Fruit fly (Drosophila melanogaster) whole organism, embryonic: ENCODE measurements around the gene Cyp4ac3.

ENCODE experiments used
- B-H2 ChIP-seq: fragments of 200-800 bp; sonication (Bioruptor generic); optimal IDR thresholded peaks from 2 replicates; lab custom pipeline; 2018; ENCODE audit warnings: missing biosample characterization, mild to moderate bottlenecking, missing genetic modification characterization
- BtbVII ChIP-seq: fragments of 200-800 bp; sonication (Bioruptor generic); optimal IDR thresholded peaks from 3 replicates; lab custom pipeline; 2017; ENCODE audit warnings: missing biosample characterization, mild to moderate bottlenecking, missing genetic modification characterization
- CG10565 ChIP-seq: fragments of 200-800 bp; sonication (Bioruptor generic); optimal IDR thresholded peaks from 3 replicates; lab custom pipeline; 2016; ENCODE audit warnings: missing biosample characterization, mild to moderate bottlenecking, missing genetic modification characterization
- CG10959 ChIP-seq: fragments of 200-800 bp; sonication (Bioruptor generic); IDR thresholded peaks from 2 replicates; pipeline ENCODE4 v1.3.6; 2022; ENCODE audit warnings: missing biosample characterization, missing genetic modification characterization
- CG12769 ChIP-seq: fragments of 200-800 bp; sonication (Bioruptor generic); optimal IDR thresholded peaks from 2 replicates; lab custom pipeline; 2019; ENCODE audit warnings: missing biosample characterization, mild to moderate bottlenecking, missing genetic modification characterization, moderate library complexity
- CG14965 ChIP-seq: fragments of 200-800 bp; sonication (Bioruptor generic); optimal IDR thresholded peaks from 2 replicates; lab custom pipeline; 2016; ENCODE audit warnings: missing biosample characterization, missing genetic modification characterization, borderline replicate concordance
- CG1529 ChIP-seq: fragments of 200-800 bp; sonication (Bioruptor generic); optimal IDR thresholded peaks from 3 replicates; lab custom pipeline; 2018; ENCODE audit warnings: missing biosample characterization, missing genetic modification characterization
- CG17385 ChIP-seq: fragments of 200-800 bp; sonication (Bioruptor generic); optimal IDR thresholded peaks from 3 replicates; lab custom pipeline; 2018; ENCODE audit warnings: missing biosample characterization, mild to moderate bottlenecking, missing genetic modification characterization
- CG17829 ChIP-seq: fragments of 200-800 bp; optimal IDR thresholded peaks from 2 replicates; lab custom pipeline; 2019; ENCODE audit warnings: missing biosample characterization, mild to moderate bottlenecking, missing genetic modification characterization, moderate library complexity
- CG17912 ChIP-seq: fragments of 200-800 bp; sonication (Bioruptor generic); optimal IDR thresholded peaks from 2 replicates; lab custom pipeline; 2018; ENCODE audit warnings: missing biosample characterization, mild to moderate bottlenecking, missing genetic modification characterization
- CG2199 ChIP-seq: fragments of 200-800 bp; sonication (Bioruptor generic); IDR thresholded peaks from 3 replicates; pipeline ENCODE4 v1.3.6; 2022; ENCODE audit warnings: missing biosample characterization, missing genetic modification characterization
- CG30403 ChIP-seq: fragments of 200-800 bp; sonication (Bioruptor generic); optimal IDR thresholded peaks from 3 replicates; lab custom pipeline; 2016; ENCODE audit warnings: missing biosample characterization, missing genetic modification characterization
- CG34376 ChIP-seq: fragments of 200-800 bp; sonication (Bioruptor generic); optimal IDR thresholded peaks from 2 replicates; lab custom pipeline; 2018; ENCODE audit warnings: missing biosample characterization, mild to moderate bottlenecking, missing genetic modification characterization
- CG3847 ChIP-seq: fragments of 200-800 bp; sonication (Bioruptor generic); IDR thresholded peaks from 2 replicates; pipeline ENCODE4 v1.3.6; 2022; ENCODE audit warnings: missing biosample characterization, missing genetic modification characterization
- CG6813 ChIP-seq: fragments of 200-800 bp; sonication (Bioruptor generic); optimal IDR thresholded peaks from 2 replicates; lab custom pipeline; 2017; ENCODE audit warnings: missing biosample characterization, missing genetic modification characterization, mild to moderate bottlenecking, moderate library complexity, missing genetic modification reagents
- CG7556 ChIP-seq: fragments of 200-800 bp; sonication (Bioruptor generic); optimal IDR thresholded peaks from 2 replicates; lab custom pipeline; 2017; ENCODE audit warnings: missing biosample characterization, mild to moderate bottlenecking, missing genetic modification characterization
- CG7987 ChIP-seq: fragments of 200-800 bp; sonication (Bioruptor generic); optimal IDR thresholded peaks from 2 replicates; lab custom pipeline; 2018; ENCODE audit warnings: missing biosample characterization, mild to moderate bottlenecking, missing genetic modification characterization, moderate library complexity
- CG8765 ChIP-seq: fragments of 200-800 bp; sonication (Bioruptor generic); IDR thresholded peaks from 2 replicates; pipeline ENCODE4 v1.3.6; 2022; ENCODE audit warnings: missing biosample characterization, missing genetic modification characterization
- CG8924 ChIP-seq: fragments of 200-800 bp; optimal IDR thresholded peaks from 3 replicates; lab custom pipeline; 2019; ENCODE audit warnings: missing biosample characterization, mild to moderate bottlenecking, missing genetic modification characterization, moderate library complexity
- CG8944 ChIP-seq: fragments of 200-800 bp; sonication (Bioruptor generic); optimal IDR thresholded peaks from 3 replicates; lab custom pipeline; 2016; ENCODE audit warnings: missing biosample characterization, missing genetic modification characterization
- CG9437 ChIP-seq: fragments of 200-800 bp; sonication (Bioruptor generic); optimal IDR thresholded peaks from 2 replicates; lab custom pipeline; 2018; ENCODE audit warnings: missing biosample characterization, mild to moderate bottlenecking, missing genetic modification characterization
- Doc2 ChIP-seq: fragments of 200-800 bp; sonication (Bioruptor generic); IDR thresholded peaks from 2 replicates; pipeline ENCODE4 v1.3.6; 2022; ENCODE audit warnings: missing biosample characterization, missing genetic modification characterization
- Gug ChIP-seq: fragments of 200-800 bp; sonication (Bioruptor generic); IDR thresholded peaks from 4 replicates; pipeline ENCODE4 v1.3.6; 2022; ENCODE audit warnings: missing biosample characterization, missing genetic modification characterization
- HmgZ ChIP-seq: fragments of 200-800 bp; sonication (Bioruptor generic); optimal IDR thresholded peaks from 2 replicates; lab custom pipeline; 2018; ENCODE audit warnings: missing biosample characterization, mild to moderate bottlenecking, missing genetic modification characterization
- MTF-1 ChIP-seq: fragments of 200-800 bp; sonication (Bioruptor generic); optimal IDR thresholded peaks from 2 replicates; lab custom pipeline; 2018; ENCODE audit warnings: missing biosample characterization, mild to moderate bottlenecking, missing genetic modification characterization, borderline replicate concordance
- Mad ChIP-seq: fragments of 200-800 bp; sonication (Bioruptor generic); optimal IDR thresholded peaks from 2 replicates; lab custom pipeline; 2016; ENCODE audit warnings: missing biosample characterization, missing genetic modification characterization
- Max ChIP-seq: fragments of 200-800 bp; sonication (Bioruptor generic); optimal IDR thresholded peaks from 2 replicates; lab custom pipeline; 2016; ENCODE audit warnings: missing biosample characterization, mild to moderate bottlenecking, missing genetic modification characterization
- Med ChIP-seq: fragments of 200-800 bp; sonication (Bioruptor generic); peaks from one replicate; lab custom pipeline; 2016; ENCODE audit warnings: missing biosample characterization, missing genetic modification characterization, mild to moderate bottlenecking, inconsistent platforms, moderate library complexity
- Neu2 ChIP-seq: fragments of 200-800 bp; sonication (Bioruptor generic); optimal IDR thresholded peaks from 3 replicates; lab custom pipeline; 2016; ENCODE audit warnings: missing biosample characterization, missing genetic modification characterization, borderline replicate concordance
- Side ChIP-seq: fragments of 200-800 bp; sonication (Bioruptor generic); optimal IDR thresholded peaks from 2 replicates; lab custom pipeline; 2016; ENCODE audit warnings: missing biosample characterization, missing genetic modification characterization
- Sry-δ ChIP-seq: fragments of 200-800 bp; sonication (Bioruptor generic); optimal IDR thresholded peaks from 2 replicates; lab custom pipeline; 2016; ENCODE audit warnings: missing biosample characterization, missing genetic modification characterization
- Tbp ChIP-seq: fragments of >200 bp; optimal IDR thresholded peaks from 2 replicates; lab custom pipeline; 2018; ENCODE audit warnings: missing biosample characterization, missing genetic modification characterization
- amos ChIP-seq: fragments of 200-800 bp; sonication (Bioruptor generic); IDR thresholded peaks from 2 replicates; pipeline ENCODE4 v1.3.6; 2022; ENCODE audit warnings: missing biosample characterization, missing genetic modification characterization; ENCODE audit not compliant: partially characterized antibody
- chm ChIP-seq: fragments of 200-800 bp; sonication (Bioruptor generic); IDR thresholded peaks from 2 replicates; pipeline ENCODE4 v1.3.6; 2022; ENCODE audit warnings: missing biosample characterization, missing genetic modification characterization
- gcm ChIP-seq: fragments of 200-800 bp; sonication (Bioruptor generic); optimal IDR thresholded peaks from 2 replicates; lab custom pipeline; 2019; ENCODE audit warnings: missing biosample characterization, mild to moderate bottlenecking, missing genetic modification characterization, moderate library complexity
- grn ChIP-seq: fragments of 200-800 bp; sonication (Bioruptor generic); optimal IDR thresholded peaks from 3 replicates; lab custom pipeline; 2017; ENCODE audit warnings: missing biosample characterization, missing genetic modification characterization
- hkb ChIP-seq, 2 experiments: fragments of 200-800 bp in 1 of 2; fragments of >200 bp in 1 of 2; sonication (Bioruptor generic) in 1 of 2; IDR thresholded peaks in 1 of 2; optimal IDR thresholded peaks in 1 of 2; 2 replicates each; pipeline versions ENCODE4 v1.3.6 to Lab custom; 2017 to 2022; ENCODE audit warnings: missing biosample characterization in 1 of 2, missing genetic modification characterization in 1 of 2
- inv ChIP-seq: fragments of 200-800 bp; sonication (Bioruptor generic); IDR thresholded peaks from 2 replicates; pipeline ENCODE4 v1.3.6; 2022; ENCODE audit warnings: missing biosample characterization, missing genetic modification characterization; ENCODE audit not compliant: partially characterized antibody
- klu ChIP-seq: fragments of 200-800 bp; sonication (Bioruptor generic); IDR thresholded peaks from 2 replicates; pipeline ENCODE4 v1.3.6; 2022; ENCODE audit warnings: missing biosample characterization, missing genetic modification characterization
- knrl ChIP-seq: fragments of 200-800 bp; sonication (Bioruptor generic); IDR thresholded peaks from 3 replicates; pipeline ENCODE4 v1.3.6; 2022; ENCODE audit warnings: missing biosample characterization, missing genetic modification characterization; ENCODE audit not compliant: partially characterized antibody
- ranshi ChIP-seq: fragments of 200-800 bp; sonication (Bioruptor generic); IDR thresholded peaks from 2 replicates; pipeline ENCODE4 v1.3.6; 2022; ENCODE audit warnings: missing biosample characterization, missing genetic modification characterization
- schlank ChIP-seq: fragments of 200-800 bp; sonication (Bioruptor generic); optimal IDR thresholded peaks from 2 replicates; lab custom pipeline; 2018; ENCODE audit warnings: missing biosample characterization, mild to moderate bottlenecking, missing genetic modification characterization
- seq ChIP-seq: fragments of 200-800 bp; sonication (Bioruptor generic); IDR thresholded peaks from 2 replicates; pipeline ENCODE4 v1.3.6; 2022; ENCODE audit warnings: missing biosample characterization, missing genetic modification characterization
- slou ChIP-seq: fragments of 200-800 bp; sonication (Bioruptor generic); optimal IDR thresholded peaks from 3 replicates; lab custom pipeline; 2016; ENCODE audit warnings: missing biosample characterization, missing genetic modification characterization
- ssp ChIP-seq: fragments of 200-800 bp; sonication (Bioruptor generic); IDR thresholded peaks from 2 replicates; pipeline ENCODE4 v1.3.6; 2022; ENCODE audit warnings: missing biosample characterization, missing genetic modification characterization
- sug ChIP-seq: fragments of 200-800 bp; optimal IDR thresholded peaks from 2 replicates; lab custom pipeline; 2019; ENCODE audit warnings: missing biosample characterization, mild to moderate bottlenecking, missing genetic modification characterization, moderate library complexity
- unc-4 ChIP-seq: fragments of 200-800 bp; sonication (Bioruptor generic); IDR thresholded peaks from 2 replicates; pipeline ENCODE4 v1.3.6; 2022; ENCODE audit warnings: missing biosample characterization, missing genetic modification characterization; ENCODE audit not compliant: partially characterized antibody
- vfl ChIP-seq: fragments of 200-800 bp; sonication (Bioruptor generic); optimal IDR thresholded peaks from 2 replicates; lab custom pipeline; 2016; ENCODE audit warnings: missing biosample characterization, missing genetic modification characterization

Gene Cyp4ac3

DNA sequence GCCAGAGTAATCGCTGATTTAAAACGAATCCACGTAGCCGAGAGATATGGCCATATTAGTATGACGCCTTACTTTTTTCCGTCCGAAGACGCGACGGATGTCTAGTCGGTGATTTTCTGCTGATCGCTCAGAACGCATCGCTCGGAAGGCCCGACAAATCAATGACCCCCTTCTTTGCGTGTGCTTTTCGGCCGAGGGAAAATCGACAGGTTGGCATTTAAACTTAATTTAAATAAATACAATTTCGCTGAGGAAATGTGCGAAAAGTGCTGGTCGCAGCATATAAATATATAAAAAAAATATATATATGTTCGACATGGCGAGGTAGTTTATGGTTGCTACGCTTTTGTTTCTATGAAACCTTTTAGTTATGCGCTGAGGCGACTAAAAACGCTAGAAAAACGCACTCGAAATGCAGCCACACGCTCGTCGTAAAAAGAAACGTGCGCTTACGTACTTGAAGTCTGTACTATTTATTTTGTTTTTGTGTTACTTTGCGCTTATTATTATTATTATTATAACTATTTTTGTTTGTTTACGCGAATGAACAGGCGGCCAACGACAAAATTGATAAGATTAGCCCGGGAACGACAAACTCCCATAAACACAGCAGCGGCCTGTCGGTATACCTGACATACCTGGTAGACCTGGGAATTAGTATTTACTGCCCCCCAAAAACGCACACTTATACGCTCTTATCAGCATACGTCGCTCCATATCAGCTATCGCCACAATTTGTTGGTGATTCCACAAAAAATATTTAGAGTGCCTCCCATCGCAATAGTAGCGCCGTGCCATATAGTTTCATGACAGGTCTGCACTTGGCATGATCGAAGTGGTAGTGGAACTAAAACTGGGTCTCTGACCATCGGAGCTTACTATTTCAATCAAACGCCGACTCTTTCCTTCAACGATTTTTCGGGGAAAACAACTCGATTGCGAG is 35.1 kb upstream of the Cyp4ac3 start (continued):
- TF ChIP-seq CG3847 (no peak), BtbVII (peak; percentile 45), amos (no peak), sug (tag; lab: Kevin White, UChicago) (peak; percentile 95), grn (GFP tag; lab: Kevin White, UChicago) (peak; percentile 64), hkb (optimal IDR thresholded peaks at IDR 0.05; lab: Kevin White, UChicago) (no peak), hkb (GFP tag; IDR thresholded peaks at IDR 0.05; lab: Robert Waterston, UW) (no peak), CG17385 (GFP tag; lab: Kevin White, UChicago) (peak; percentile 5), CG7556 (no peak), schlank (tag; lab: Kevin White, UChicago) (peak; percentile 14), seq (GFP tag; lab: Robert Waterston, UW) (0 out of 2 replicates have a peak, but pooled peaks have one; percentile 12), CG17912 (GFP tag; lab: Kevin White, UChicago) (no peak), inv (GFP tag; lab: Robert Waterston, UW) (no peak), CG10959 (GFP tag; lab: Robert Waterston, UW) (no peak), CG12769 (tag; lab: Kevin White, UChicago) (peak; percentile 90), Tbp (no peak), CG2199 (GFP tag; lab: Robert Waterston, UW) (0 out of 3 replicates have a peak, but pooled peaks have one; percentile 54), CG7987 (GFP tag; lab: Kevin White, UChicago) (peak; percentile 23), CG30403 (GFP tag; lab: Kevin White, UChicago) (no peak), chm (GFP tag; lab: Robert Waterston, UW) (peak; percentile 54), CG9437 (GFP tag; lab: Kevin White, UChicago) (no peak), CG8944 (GFP tag; lab: Kevin White, UChicago) (no peak), ssp (GFP tag; lab: Robert Waterston, UW) (no peak), knrl (no peak), HmgZ (peak; percentile 48), B-H2 (GFP tag; lab: Kevin White, UChicago) (peak; percentile 27), Max (GFP tag; lab: Kevin White, UChicago) (no peak), CG6813 (no peak), Med (GFP tag; lab: Kevin White, UChicago) (peak; percentile 77), Neu2 (GFP tag; lab: Kevin White, UChicago) (no peak), vfl (GFP tag; lab: Kevin White, UChicago) (no peak), Doc2 (no peak), ranshi (GFP tag; lab: Robert Waterston, UW) (no peak), CG17829 (no peak), CG10565 (GFP tag; lab: Kevin White, UChicago) (no peak), slou (GFP tag; lab: Kevin White, UChicago) (no peak), CG8765 (GFP tag; lab: Robert Waterston, UW) (no peak), gcm (GFP tag; lab: Kevin White, UChicago) (no peak), klu (GFP tag; lab: Robert Waterston, UW) (no peak), CG14965 (GFP tag; lab: Kevin White, UChicago) (no peak), unc-4 (GFP tag; lab: Robert Waterston, UW) (no peak), Mad (GFP tag; lab: Kevin White, UChicago) (no peak), Gug (no peak), CG34376 (peak; percentile 89), CG1529 (GFP tag; lab: Kevin White, UChicago) (no peak), Side (GFP tag; lab: Kevin White, UChicago) (peak; percentile 6), MTF-1 (GFP tag; lab: Kevin White, UChicago) (no peak), Sry-δ (GFP tag; lab: Kevin White, UChicago) (no peak), CG8924 (tag; lab: Kevin White, UChicago) (no peak)
